Worm (Caenorhabditis elegans) whole organism, mixed stage, embryonic: ENCODE results near the gene F55G11.2.

Source experiments
- elt-3 ChIP-seq: fragments of 150-350 bp; optimal IDR thresholded peaks from 2 replicates; lab custom pipeline; 2014; ENCODE audit warnings: missing biosample characterization, missing genetic modification characterization
- lsy-2 ChIP-seq: fragments of 150-350 bp; optimal IDR thresholded peaks from 2 replicates; lab custom pipeline; 2014; ENCODE audit warnings: missing biosample characterization, missing genetic modification characterization
- pha-4 ChIP-seq: fragments of 150-350 bp; optimal IDR thresholded peaks from 2 replicates; lab custom pipeline; 2018; ENCODE audit warnings: missing biosample characterization, missing genetic modification reagents, missing genetic modification characterization

ce11 chrIV:12967303-12967702 is 1.8 kb downstream of the F55G11.2 start:
- TF ChIP-seq lsy-2 (tag; lab: Kevin White, UChicago) (no peak), elt-3 (no peak), pha-4 (tag; lab: Kevin White, UChicago) (no peak)
